Worm (Caenorhabditis elegans): ENCODE measurements around the gene C14A6.5.
A peak's percentile ranks its signal among the peaks of the same experiment; 100 is the strongest.

C14A6.5 gene

DNA sequence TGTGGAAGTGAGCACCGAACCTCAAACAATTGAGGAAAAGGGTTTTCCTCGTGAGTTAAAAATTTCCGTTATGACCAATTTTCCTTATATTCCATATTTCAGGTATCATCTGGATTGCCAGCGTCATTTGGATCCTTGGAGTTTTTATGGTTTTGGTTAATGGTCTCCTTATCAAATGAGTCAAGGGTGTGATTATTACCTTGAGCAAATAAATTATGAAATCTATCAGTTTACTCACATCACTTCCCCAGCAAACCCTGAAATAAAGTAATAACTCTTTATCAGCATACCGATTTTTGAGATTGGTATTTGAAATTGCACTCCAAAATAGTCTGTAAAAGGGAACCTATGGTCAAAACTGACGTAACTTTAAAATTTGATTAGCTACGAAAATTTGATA, 20.2 kb downstream of the C14A6.5 start:
- TF ChIP-seq nhr-27 (tag; optimal IDR thresholded peaks at IDR 0.05) (no peak), rec-8 (tag; optimal IDR thresholded peaks at IDR 0.05) (no peak), hmg-20 (GFP tag; IDR thresholded peaks at IDR 0.05) (no peak), ztf-28 (GFP tag; IDR thresholded peaks at IDR 0.05) (no peak), mel-28 (tag; optimal IDR thresholded peaks at IDR 0.05; ENCODE audit: borderline replicate concordance) (no peak), ama-1 (optimal IDR thresholded peaks at IDR 0.05) (no peak), ama-1 (GFP tag; optimal IDR thresholded peaks at IDR 0.05) (no peak), attf-6 (GFP tag; IDR thresholded peaks at IDR 0.05) (no peak), egl-44 (GFP tag; IDR thresholded peaks at IDR 0.05) (no peak), F52B5.7 (tag; optimal IDR thresholded peaks at IDR 0.05) (no peak), lin-40 (tag; optimal IDR thresholded peaks at IDR 0.05) (no peak), sea-2 (GFP tag; IDR thresholded peaks at IDR 0.05) (no peak), nhr-120 (GFP tag; IDR thresholded peaks at IDR 0.05) (no peak), ceh-27 (GFP tag; optimal IDR thresholded peaks at IDR 0.05) (no peak), ztf-25 (GFP tag; IDR thresholded peaks at IDR 0.05) (no peak), D2030.7 (GFP tag; IDR thresholded peaks at IDR 0.05) (no peak), Y56A3A.18 (GFP tag; IDR thresholded peaks at IDR 0.05) (no peak), dpff-1 (tag; optimal IDR thresholded peaks at IDR 0.05) (no peak), T26A5.8 (tag; optimal IDR thresholded peaks at IDR 0.05) (no peak), F10E7.11 (tag; optimal IDR thresholded peaks at IDR 0.05) (no peak)

DNA sequence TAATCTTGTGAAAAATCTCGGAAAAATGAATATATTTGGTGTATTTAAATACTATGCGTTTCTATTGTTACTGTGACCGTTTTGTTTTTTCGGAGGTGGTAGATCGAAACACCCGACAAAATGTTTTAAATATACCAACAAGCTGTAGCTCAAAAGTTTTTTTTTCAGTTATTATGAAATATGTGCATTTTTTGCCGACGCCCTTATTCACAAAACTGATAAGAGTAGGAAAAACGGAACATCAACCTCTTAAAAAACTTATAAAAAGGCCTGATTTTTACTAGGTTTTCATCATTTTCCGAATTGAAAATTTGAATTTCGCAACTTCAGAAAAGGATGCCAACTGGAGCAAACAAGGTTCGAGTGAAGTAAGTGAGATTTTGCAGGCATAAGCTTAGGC, 21.2 kb downstream of the C14A6.5 start, which contains the start of gene Y37H2A.14:
Y37H2A.14 (plus strand) TSS at position 301 of the 400 bp plus-strand sequence.
- TF ChIP-seq B0035.1 (tag; optimal IDR thresholded peaks at IDR 0.05) (no peak), cebp-1 (GFP tag; IDR thresholded peaks at IDR 0.05) (no peak), cebp-1 (tag; optimal IDR thresholded peaks at IDR 0.05) (peak; percentile 77), zfh-2 (GFP tag; conservative IDR thresholded peaks at IDR 0.05) (no peak), F52B5.7 (tag; optimal IDR thresholded peaks at IDR 0.05) (no peak), unc-62 (GFP tag; optimal IDR thresholded peaks at IDR 0.05) (no peak), D2030.7 (GFP tag; IDR thresholded peaks at IDR 0.05) (no peak), ekl-4 (GFP tag; IDR thresholded peaks at IDR 0.05) (no peak), K11D2.4 (GFP tag; IDR thresholded peaks at IDR 0.05) (no peak), akir-1 (GFP tag; optimal IDR thresholded peaks at IDR 0.05) (no peak)

DNA sequence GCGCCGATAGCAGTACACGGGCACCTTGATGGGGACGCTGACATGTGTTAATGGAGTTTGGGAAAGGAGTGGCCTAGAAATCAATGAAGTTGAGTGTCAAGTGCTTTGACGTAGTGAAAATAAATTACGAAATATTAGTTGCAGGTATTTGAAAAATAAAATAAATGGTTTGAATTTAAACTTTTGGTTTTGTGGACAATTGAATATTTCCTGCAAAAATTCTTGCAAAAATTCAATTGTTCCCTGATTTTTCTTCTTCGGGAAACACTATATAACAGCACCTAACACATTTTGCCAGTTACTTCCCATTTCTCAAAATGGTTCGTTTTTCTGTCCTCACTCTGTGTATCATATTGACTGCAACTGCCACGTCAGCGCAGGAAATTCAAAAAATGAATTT, 22.1 kb downstream of the C14A6.5 start, which contains the start of gene Y37H2A.13:
Y37H2A.13 (plus strand) TSS at position 301 of the 400 bp plus-strand sequence.
- TF ChIP-seq madf-3 (GFP tag; IDR thresholded peaks at IDR 0.05) = no peak
- no peak for TF ChIP-seq lsl-1 (GFP tag; optimal IDR thresholded peaks at IDR 0.05)
- TF ChIP-seq hlh-12 (tag; optimal IDR thresholded peaks at IDR 0.05) = no peak
- no peak for TF ChIP-seq die-1 (tag; optimal IDR thresholded peaks at IDR 0.05)
- TF ChIP-seq nhr-120 (GFP tag; IDR thresholded peaks at IDR 0.05) = no peak
- TF ChIP-seq hsf-1 (GFP tag; IDR thresholded peaks at IDR 0.05) = no peak
- no peak for TF ChIP-seq snpc-1.3 (tag; optimal IDR thresholded peaks at IDR 0.05; ENCODE audit: insufficient read depth)
- TF ChIP-seq nfya-1 (tag; optimal IDR thresholded peaks at IDR 0.05; ENCODE audit: borderline replicate concordance, insufficient read depth) = no peak
- TF ChIP-seq lin-26 (GFP tag; IDR thresholded peaks at IDR 0.05) = no peak

DNA sequence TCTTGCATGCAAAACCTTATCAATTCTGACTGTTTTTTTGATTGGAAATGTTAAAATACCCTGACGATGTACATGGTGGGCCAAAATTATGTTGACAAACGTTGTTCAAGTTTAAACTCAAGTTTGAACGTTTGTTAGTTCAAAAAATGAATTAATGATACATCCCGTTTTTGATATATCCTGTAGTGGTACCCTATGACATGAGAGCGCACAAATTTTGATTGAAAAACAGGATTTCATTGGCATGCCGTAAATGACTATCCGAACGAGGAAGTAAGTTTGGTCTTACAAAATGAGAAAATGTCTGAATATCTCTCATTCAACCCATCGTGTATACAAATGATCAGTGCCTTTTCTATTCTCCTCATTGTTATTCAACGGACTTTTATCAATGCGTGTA, 23.5 kb downstream of the C14A6.5 start, which contains the start of gene Y37H2A.11:
Y37H2A.11 (plus strand) TSS at position 301 of the 400 bp plus-strand sequence.
- TF ChIP-seq lin-54 (GFP tag; optimal IDR thresholded peaks at IDR 0.05) = no peak
- TF ChIP-seq attf-3 (GFP tag; conservative IDR thresholded peaks at IDR 0.05) = no peak
- TF ChIP-seq F57A8.1 (GFP tag; optimal IDR thresholded peaks at IDR 0.05) = no peak
- TF ChIP-seq ceh-91 (GFP tag; IDR thresholded peaks at IDR 0.05) = no peak
- no peak for TF ChIP-seq die-1 (tag; optimal IDR thresholded peaks at IDR 0.05)
- TF ChIP-seq atf-7 (tag; optimal IDR thresholded peaks at IDR 0.05) = no peak
- TF ChIP-seq cebp-1 (GFP tag; IDR thresholded peaks at IDR 0.05) = no peak
- no peak for TF ChIP-seq cebp-1 (tag; optimal IDR thresholded peaks at IDR 0.05)
- TF ChIP-seq Y67H2A.10 (GFP tag; conservative IDR thresholded peaks at IDR 0.05) = no peak
- TF ChIP-seq him-1 (tag; optimal IDR thresholded peaks at IDR 0.05) = no peak
- TF ChIP-seq F10E7.11 (tag; optimal IDR thresholded peaks at IDR 0.05) = no peak
- TF ChIP-seq akir-1 (GFP tag; optimal IDR thresholded peaks at IDR 0.05) = no peak
- no peak for TF ChIP-seq egrh-3 (GFP tag; IDR thresholded peaks at IDR 0.05)
- TF ChIP-seq D2030.7 (GFP tag; IDR thresholded peaks at IDR 0.05) = no peak
- TF ChIP-seq pbrm-1 (GFP tag; IDR thresholded peaks at IDR 0.05) = no peak
- TF ChIP-seq gei-17 (GFP tag; optimal IDR thresholded peaks at IDR 0.05) = no peak
